Worm (Caenorhabditis elegans): ENCODE results near the gene sra-31.

DNA sequence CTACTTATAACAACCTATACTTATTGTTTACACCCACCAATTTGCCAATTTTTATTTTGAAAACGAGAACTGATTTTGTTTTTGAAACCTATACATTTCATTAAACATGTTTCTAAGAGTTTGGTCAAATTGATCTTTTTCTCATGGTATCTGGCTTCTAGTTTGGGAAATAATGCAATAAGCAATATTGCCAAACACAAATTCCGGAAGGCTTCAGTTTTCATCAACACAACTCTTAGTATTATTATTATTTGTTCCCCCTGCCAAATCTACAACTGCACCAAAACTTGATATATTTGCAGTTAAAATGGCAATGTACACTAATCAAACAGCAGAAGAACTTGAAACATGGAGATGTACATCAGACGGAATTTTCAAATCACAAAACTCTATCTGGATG lies 9.6 kb downstream of the sra-31 start, which contains the start of gene sra-27:
- TF ChIP-seq egl-27 (tag; optimal IDR thresholded peaks at IDR 0.05) (no peak), R02D3.7 (tag; optimal IDR thresholded peaks at IDR 0.05) (no peak), nhr-12 (tag; optimal IDR thresholded peaks at IDR 0.05) (no peak), ceh-9 (tag; optimal IDR thresholded peaks at IDR 0.05) (no peak), unc-39 (tag; optimal IDR thresholded peaks at IDR 0.05) (no peak), fkh-10 (GFP tag; optimal IDR thresholded peaks at IDR 0.05) (no peak), mml-1 (tag; optimal IDR thresholded peaks at IDR 0.05) (no peak), pha-4 (tag; optimal IDR thresholded peaks at IDR 0.05) (no peak), ZK546.5 (tag; optimal IDR thresholded peaks at IDR 0.05) (no peak), jun-1 (tag; optimal IDR thresholded peaks at IDR 0.05) (no peak), ama-1 (optimal IDR thresholded peaks at IDR 0.05) (no peak), nhr-11 (tag; optimal IDR thresholded peaks at IDR 0.05) (no peak), ztf-11 (tag; optimal IDR thresholded peaks at IDR 0.05) (no peak)
